Worm (Caenorhabditis elegans) whole organism, mixed stage, embryonic: ENCODE data around the gene C07B5.8.

Source experiments
- M03D4.4 ChIP-seq: sonication (generic microtip); optimal IDR thresholded peaks from 2 replicates; lab custom pipeline; 2017; ENCODE audit warnings: mild to moderate bottlenecking, missing genetic modification characterization, missing compliant biosample characterization
- blmp-1 ChIP-seq: fragments of 150-350 bp; optimal IDR thresholded peaks from 2 replicates; lab custom pipeline; 2014; ENCODE audit warnings: missing biosample characterization, missing genetic modification characterization
- ceh-39 ChIP-seq: fragments of 150-350 bp; optimal IDR thresholded peaks from 2 replicates; lab custom pipeline; 2014; ENCODE audit warnings: missing biosample characterization, missing genetic modification characterization
- ceh-43 ChIP-seq: fragments of 200-800 bp; sonication (Bioruptor generic); optimal IDR thresholded peaks from 2 replicates; lab custom pipeline; 2018; ENCODE audit warnings: mild to moderate bottlenecking, missing genetic modification characterization, moderate library complexity, missing compliant biosample characterization
- ceh-83 ChIP-seq: fragments of 200-800 bp; sonication (Bioruptor generic); optimal IDR thresholded peaks from 2 replicates; lab custom pipeline; 2018; ENCODE audit warnings: mild to moderate bottlenecking, missing genetic modification characterization, missing compliant biosample characterization
- ces-1 ChIP-seq: fragments of 150-350 bp; optimal IDR thresholded peaks from 2 replicates; lab custom pipeline; 2014; ENCODE audit warnings: missing biosample characterization, missing genetic modification reagents, missing genetic modification characterization
- cnd-1 ChIP-seq: fragments of 200-800 bp; sonication (Bioruptor generic); optimal IDR thresholded peaks from 2 replicates; lab custom pipeline; 2018; ENCODE audit warnings: mild to moderate bottlenecking, missing genetic modification characterization, missing compliant biosample characterization
- elt-1 ChIP-seq: sonication (generic microtip); optimal IDR thresholded peaks from 2 replicates; lab custom pipeline; 2017; ENCODE audit warnings: missing genetic modification characterization, mild to moderate bottlenecking, missing compliant biosample characterization, antibody characterized with exemption, moderate library complexity, borderline replicate concordance; ENCODE audit not compliant: insufficient read depth
- elt-3 ChIP-seq: fragments of 150-350 bp; optimal IDR thresholded peaks from 2 replicates; lab custom pipeline; 2014; ENCODE audit warnings: missing biosample characterization, missing genetic modification characterization
- flh-1 ChIP-seq: fragments of 200-800 bp; sonication (Bioruptor generic); optimal IDR thresholded peaks from 2 replicates; lab custom pipeline; 2018; ENCODE audit warnings: mild to moderate bottlenecking, missing genetic modification characterization, moderate library complexity, missing compliant biosample characterization
- ham-2 ChIP-seq: fragments of 200-800 bp; sonication (Bioruptor generic); optimal IDR thresholded peaks from 2 replicates; lab custom pipeline; 2018; ENCODE audit warnings: mild to moderate bottlenecking, missing genetic modification characterization, missing compliant biosample characterization
- hlh-1 ChIP-seq: fragments of 150-350 bp; optimal IDR thresholded peaks from 2 replicates; lab custom pipeline; 2014; ENCODE audit warnings: missing biosample characterization, missing genetic modification reagents, missing genetic modification characterization
- lin-32 ChIP-seq: fragments of 200-800 bp; sonication (Bioruptor generic); optimal IDR thresholded peaks from 2 replicates; lab custom pipeline; 2018; ENCODE audit warnings: mild to moderate bottlenecking, missing genetic modification characterization, missing compliant biosample characterization
- lsy-2 ChIP-seq: fragments of 150-350 bp; optimal IDR thresholded peaks from 2 replicates; lab custom pipeline; 2014; ENCODE audit warnings: missing biosample characterization, missing genetic modification characterization
- mab-5 ChIP-seq: fragments of 150-350 bp; optimal IDR thresholded peaks from 2 replicates; lab custom pipeline; 2014; ENCODE audit warnings: missing biosample characterization, missing genetic modification characterization
- mep-1 ChIP-seq: fragments of 150-350 bp; optimal IDR thresholded peaks from 2 replicates; lab custom pipeline; 2017; ENCODE audit warnings: missing biosample characterization, missing genetic modification reagents, missing genetic modification characterization, inconsistent platforms
- mls-2 ChIP-seq: sonication (generic microtip); optimal IDR thresholded peaks from 2 replicates; lab custom pipeline; 2016; ENCODE audit warnings: mild to moderate bottlenecking, missing genetic modification characterization, moderate library complexity, missing compliant biosample characterization
- nhr-12 ChIP-seq: fragments of 150-350 bp; optimal IDR thresholded peaks from 2 replicates; lab custom pipeline; 2014; ENCODE audit warnings: missing biosample characterization, missing genetic modification characterization
- nhr-2 ChIP-seq: fragments of 150-350 bp; optimal IDR thresholded peaks from 2 replicates; lab custom pipeline; 2014; ENCODE audit warnings: missing biosample characterization, missing genetic modification characterization
- nhr-237 ChIP-seq: fragments of 150-350 bp; optimal IDR thresholded peaks from 2 replicates; lab custom pipeline; 2014; ENCODE audit warnings: missing biosample characterization, missing genetic modification characterization
- nhr-28 ChIP-seq: fragments of 150-350 bp; optimal IDR thresholded peaks from 2 replicates; lab custom pipeline; 2014; ENCODE audit warnings: missing biosample characterization, missing genetic modification characterization
- nhr-76 ChIP-seq: sonication (generic microtip); optimal IDR thresholded peaks from 2 replicates; lab custom pipeline; 2017; ENCODE audit warnings: missing biosample characterization, missing genetic modification characterization
- pha-4 ChIP-seq: fragments of 150-350 bp; optimal IDR thresholded peaks from 2 replicates; lab custom pipeline; 2018; ENCODE audit warnings: missing biosample characterization, missing genetic modification reagents, missing genetic modification characterization
- sem-2 ChIP-seq: fragments of 200-800 bp; sonication (Bioruptor generic); optimal IDR thresholded peaks from 2 replicates; lab custom pipeline; 2018; ENCODE audit warnings: mild to moderate bottlenecking, missing genetic modification characterization, missing compliant biosample characterization
- snpc-4 ChIP-seq: fragments of 150-350 bp; optimal IDR thresholded peaks from 2 replicates; lab custom pipeline; 2014; ENCODE audit warnings: missing biosample characterization, missing genetic modification characterization
- sptf-1 ChIP-seq: sonication (generic microtip); optimal IDR thresholded peaks from 2 replicates; lab custom pipeline; 2017; ENCODE audit warnings: mild to moderate bottlenecking, missing genetic modification characterization, moderate library complexity, missing compliant biosample characterization
- tbx-8 ChIP-seq: fragments of 200-800 bp; sonication (Bioruptor generic); optimal IDR thresholded peaks from 2 replicates; lab custom pipeline; 2018; ENCODE audit warnings: mild to moderate bottlenecking, missing genetic modification characterization, moderate library complexity, missing compliant biosample characterization
- unc-120 ChIP-seq: sonication (generic microtip); optimal IDR thresholded peaks from 2 replicates; lab custom pipeline; 2017; ENCODE audit warnings: missing genetic modification characterization, missing compliant biosample characterization; ENCODE audit not compliant: poor library complexity, severe bottlenecking
- unc-39 ChIP-seq: fragments of 150-350 bp; optimal IDR thresholded peaks from 2 replicates; lab custom pipeline; 2014; ENCODE audit warnings: missing biosample characterization, missing genetic modification characterization
- unc-62 ChIP-seq: fragments of 150-350 bp; optimal IDR thresholded peaks from 2 replicates; lab custom pipeline; 2014; ENCODE audit warnings: missing biosample characterization, missing genetic modification reagents, missing genetic modification characterization
- zip-8 ChIP-seq: fragments of 150-350 bp; optimal IDR thresholded peaks from 2 replicates; lab custom pipeline; 2014; ENCODE audit warnings: missing biosample characterization, missing genetic modification characterization
- ztf-11 ChIP-seq: fragments of 150-350 bp; optimal IDR thresholded peaks from 2 replicates; lab custom pipeline; 2014; ENCODE audit warnings: missing biosample characterization, missing genetic modification characterization

C07B5.8 gene

DNA sequence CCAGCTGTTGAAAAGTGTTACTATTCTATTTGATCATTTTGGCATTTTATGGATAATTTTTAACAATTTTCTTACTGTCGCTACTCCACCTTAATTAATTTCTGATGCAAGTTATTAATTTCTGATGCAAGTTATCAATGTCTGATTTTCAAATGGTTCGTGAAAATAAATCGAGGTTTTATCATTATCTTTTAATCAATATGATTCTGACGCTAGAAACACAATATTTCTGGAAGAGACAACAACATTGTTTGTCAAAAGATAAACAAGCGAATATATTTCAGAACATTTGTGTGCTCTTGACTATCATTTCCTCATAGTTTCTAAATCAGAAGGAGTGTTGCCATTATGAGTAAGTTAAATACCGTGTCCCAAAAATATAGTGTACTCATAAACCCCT lies 29.9 kb upstream of the C07B5.8 start, which contains the start of gene F49E2.2:
Gene F49E2.2 (plus strand): TSS at position 301 of the 400 bp plus-strand sequence.
- TF ChIP-seq mab-5 (tag; lab: Kevin White, UChicago) (no peak), ceh-43 (no peak), mls-2 (tag; lab: Kevin White, UChicago) (no peak), cnd-1 (tag; lab: Kevin White, UChicago) (no peak), sem-2 (GFP tag; lab: Kevin White, UChicago) (no peak), nhr-76 (no peak), elt-3 (tag; lab: Kevin White, UChicago) (no peak), tbx-8 (GFP tag; lab: Kevin White, UChicago) (no peak), flh-1 (no peak), unc-62 (GFP tag; lab: Kevin White, UChicago) (no peak), ztf-11 (tag; lab: Kevin White, UChicago) (no peak), M03D4.4 (tag; lab: Kevin White, UChicago) (no peak)
- TF ChIP-seq, all 35 proteins: peak for 0

DNA sequence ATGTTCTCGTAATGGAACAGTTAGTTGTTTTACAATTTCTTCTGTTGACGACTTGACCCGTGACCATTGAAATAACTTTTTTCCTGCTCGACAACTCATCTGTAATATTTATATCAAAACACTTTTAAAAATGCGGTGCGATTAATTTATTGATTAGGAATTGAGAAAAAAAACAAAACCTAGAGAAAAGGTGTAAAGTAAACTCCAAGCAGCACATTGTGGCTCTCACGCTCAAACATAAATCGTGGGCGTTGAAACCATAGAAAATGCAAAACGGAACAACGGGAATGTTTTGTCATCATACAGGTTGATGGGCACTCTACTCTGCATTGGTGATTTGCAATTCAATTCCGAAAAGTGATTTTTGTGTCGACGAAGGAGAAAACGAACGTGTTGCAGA lies 29.3 kb upstream of the C07B5.8 start, which contains the start of gene moc-5:
Gene moc-5 (minus strand): TSS at position 101 of the 400 bp plus-strand sequence.
- TF ChIP-seq zip-8 (tag; lab: Kevin White, UChicago) (no peak), elt-3 (tag; lab: Kevin White, UChicago) (no peak), ham-2 (GFP tag; lab: Kevin White, UChicago) (no peak), ceh-43 (no peak), nhr-2 (tag; lab: Kevin White, UChicago) (no peak), unc-62 (GFP tag; lab: Kevin White, UChicago) (no peak), ceh-39 (no peak), ces-1 (GFP tag; lab: Kevin White, UChicago) (no peak), lin-32 (no peak), mab-5 (tag; lab: Kevin White, UChicago) (no peak), hlh-1 (tag; lab: Kevin White, UChicago) (no peak), sem-2 (GFP tag; lab: Kevin White, UChicago) (no peak), unc-120 (tag; lab: Kevin White, UChicago) (no peak), ceh-83 (GFP tag; lab: Kevin White, UChicago) (no peak), nhr-28 (tag; lab: Kevin White, UChicago) (no peak), sptf-1 (tag; lab: Kevin White, UChicago) (no peak), blmp-1 (tag; lab: Kevin White, UChicago) (no peak), mls-2 (tag; lab: Kevin White, UChicago) (no peak), unc-39 (tag; lab: Kevin White, UChicago) (no peak)

DNA sequence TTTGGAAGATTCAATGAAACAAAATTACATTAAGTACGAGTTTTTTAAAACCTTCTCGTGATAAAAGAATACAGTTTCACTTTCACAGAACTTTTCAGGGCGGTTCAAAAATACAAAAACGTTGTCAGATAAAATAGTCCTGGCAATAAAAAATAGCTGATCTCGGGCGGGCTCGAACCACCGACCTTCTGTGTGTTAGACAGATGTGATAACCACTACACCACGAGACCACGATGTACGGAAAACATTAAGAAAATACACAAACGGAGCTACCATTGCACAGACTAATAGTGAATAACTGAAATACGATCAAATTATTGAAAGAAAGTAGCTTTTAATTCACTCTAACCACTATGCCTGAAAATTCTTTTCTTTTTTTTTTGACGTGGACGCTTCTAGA lies 24.4 kb upstream of the C07B5.8 start:
- TF ChIP-seq snpc-4, result no peak
- no peak for TF ChIP-seq ceh-43
- TF ChIP-seq unc-39 (tag; lab: Kevin White, UChicago), result no peak
- TF ChIP-seq unc-120 (tag; lab: Kevin White, UChicago), result no peak
- peak; percentile 1 for TF ChIP-seq sptf-1 (tag; lab: Kevin White, UChicago)
- no peak for TF ChIP-seq cnd-1 (tag; lab: Kevin White, UChicago)
- TF ChIP-seq mep-1, result no peak

DNA sequence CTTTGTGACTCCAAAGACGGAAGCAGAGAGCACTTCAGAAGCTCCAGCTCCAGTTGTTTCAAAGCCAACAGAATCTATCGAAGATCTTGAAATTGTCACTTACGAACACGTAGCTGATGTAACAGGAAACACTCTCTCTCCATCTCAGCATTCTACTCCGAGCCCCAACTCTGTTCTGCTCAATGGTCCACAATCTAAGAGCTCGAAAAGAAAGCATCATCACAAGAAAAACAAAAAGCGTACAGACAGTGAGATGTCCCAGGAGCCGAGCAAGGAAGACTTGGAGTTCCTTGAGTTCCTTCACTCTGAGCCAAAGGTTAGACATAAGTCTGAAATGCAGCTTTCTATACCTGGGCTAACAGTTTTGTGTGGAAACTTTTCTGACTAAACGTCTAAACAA lies 19.5 kb upstream of the C07B5.8 start:
- no peak for TF ChIP-seq mls-2 (tag; lab: Kevin White, UChicago)
- TF ChIP-seq ceh-43, result no peak
- no peak for TF ChIP-seq nhr-76
- TF ChIP-seq M03D4.4 (tag; lab: Kevin White, UChicago), result no peak
- no peak for TF ChIP-seq nhr-12 (tag; lab: Kevin White, UChicago)
- TF ChIP-seq pha-4 (tag; lab: Kevin White, UChicago), result no peak
- no peak for TF ChIP-seq ces-1 (GFP tag; lab: Kevin White, UChicago)
- TF ChIP-seq nhr-237, result no peak
- no peak for TF ChIP-seq elt-1 (tag; lab: Kevin White, UChicago)
- no peak for TF ChIP-seq mep-1
- no peak for TF ChIP-seq sptf-1 (tag; lab: Kevin White, UChicago)

DNA sequence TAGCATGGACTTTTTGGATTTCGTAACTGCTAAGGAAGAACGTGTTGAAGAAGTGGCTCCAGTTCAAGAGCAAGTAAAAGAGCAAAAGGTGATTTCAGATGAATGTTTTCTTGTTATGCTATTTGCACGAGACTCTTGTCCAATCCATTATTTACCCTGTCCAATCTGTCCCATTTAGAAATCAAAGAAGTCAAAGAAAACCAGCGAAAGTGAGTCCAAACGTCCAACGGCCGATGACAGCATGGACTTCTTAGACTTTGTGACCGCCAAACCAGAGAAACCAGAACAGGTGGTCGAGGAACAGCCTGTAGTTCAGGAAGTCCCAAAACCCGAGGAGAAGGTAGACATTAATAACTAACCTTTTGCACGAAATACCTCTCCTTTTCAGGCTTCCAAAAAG lies 18.7 kb upstream of the C07B5.8 start:
- no peak for TF ChIP-seq unc-62 (GFP tag; lab: Kevin White, UChicago)
- TF ChIP-seq ceh-43, result no peak
- TF ChIP-seq blmp-1 (tag; lab: Kevin White, UChicago), result no peak
- TF ChIP-seq sptf-1 (tag; lab: Kevin White, UChicago), result no peak
- no peak for TF ChIP-seq mab-5 (tag; lab: Kevin White, UChicago)
- no peak for TF ChIP-seq lin-32
- no peak for TF ChIP-seq unc-39 (tag; lab: Kevin White, UChicago)
- no peak for TF ChIP-seq ces-1 (GFP tag; lab: Kevin White, UChicago)
- TF ChIP-seq ztf-11 (tag; lab: Kevin White, UChicago), result no peak
- TF ChIP-seq mls-2 (tag; lab: Kevin White, UChicago), result no peak
- no peak for TF ChIP-seq unc-120 (tag; lab: Kevin White, UChicago)
- no peak for TF ChIP-seq flh-1
- TF ChIP-seq mep-1, result no peak
- TF ChIP-seq lsy-2 (tag; lab: Kevin White, UChicago), result no peak
